Worm (Caenorhabditis elegans): ENCODE data around the gene F15H10.8.

- TF ChIP-seq unc-62 (GFP tag; optimal IDR thresholded peaks at IDR 0.05) (no peak), elt-3 (tag; optimal IDR thresholded peaks at IDR 0.05) (no peak), unc-39 (tag; optimal IDR thresholded peaks at IDR 0.05) (no peak), pha-4 (tag; optimal IDR thresholded peaks at IDR 0.05) (no peak), nhr-76 (tag; optimal IDR thresholded peaks at IDR 0.05) (no peak), nhr-2 (tag; optimal IDR thresholded peaks at IDR 0.05) (no peak), bed-3 (GFP tag; optimal IDR thresholded peaks at IDR 0.05) (no peak), cnd-1 (tag; optimal IDR thresholded peaks at IDR 0.05) (no peak), drap-1 (GFP tag; optimal IDR thresholded peaks at IDR 0.05) (no peak), hlh-1 (tag; optimal IDR thresholded peaks at IDR 0.05) (no peak)
Observed at ce11 chrV:10426253-10426652, 23.5 kb upstream of the F15H10.8 start, which contains the start of gene apc-10.
